Comparison of ENCODE assay signal across 5 worm cellular contexts in genomic region chrIV:10795678-10796077, ce11.
A peak's percentile ranks its signal among the peaks of the same experiment; 100 is the strongest.
TF ChIP-seq lines count a peak whose summit lies in the region.

No protein-coding gene starts in this region.

TF ChIP-seq in whole organism, L1 larva, 84 proteins besides CTCF, POLR2A, EP300 and RAD21:
- TF ChIP-seq elt-2 (tag; optimal IDR thresholded peaks at IDR 0.05; lab: Kevin White, UChicago) (peak; percentile 67), lin-14 (GFP tag; optimal IDR thresholded peaks at IDR 0.05; lab: Kevin White, UChicago) (peak; percentile 1), aly-2 (tag; optimal IDR thresholded peaks at IDR 0.05; lab: Kevin White, UChicago) (no peak), lin-35 (GFP tag; optimal IDR thresholded peaks at IDR 0.05; lab: Kevin White, UChicago) (peak in 1 of 2 experiments; percentile 24)

TF ChIP-seq in whole organism, L2 larva, 48 proteins besides CTCF, POLR2A, EP300 and RAD21:
- TF ChIP-seq nhr-6 (tag; optimal IDR thresholded peaks at IDR 0.05; lab: Kevin White, UChicago) (no peak), nhr-129 (tag; optimal IDR thresholded peaks at IDR 0.05; lab: Kevin White, UChicago) (peak; percentile 8), crh-2 (tag; optimal IDR thresholded peaks at IDR 0.05; lab: Kevin White, UChicago) (peak; percentile 45)

TF ChIP-seq in whole organism, L3 larva, 47 proteins besides CTCF, POLR2A, EP300 and RAD21:
- TF ChIP-seq pha-4 (tag; optimal IDR thresholded peaks at IDR 0.05; lab: Kevin White, UChicago) (peak; percentile 77), fkh-10 (GFP tag; optimal IDR thresholded peaks at IDR 0.05; lab: Kevin White, UChicago) (no peak), nhr-11 (tag; optimal IDR thresholded peaks at IDR 0.05; lab: Kevin White, UChicago) (no peak), elt-2 (tag; optimal IDR thresholded peaks at IDR 0.05; lab: Kevin White, UChicago) (peak; percentile 76), daf-12 (tag; optimal IDR thresholded peaks at IDR 0.05; lab: Kevin White, UChicago) (no peak), pqm-1 (tag; optimal IDR thresholded peaks at IDR 0.05; lab: Kevin White, UChicago) (peak; percentile 41)

TF ChIP-seq in whole organism, L4 larva, 104 proteins besides CTCF, POLR2A, EP300 and RAD21:
- TF ChIP-seq hlh-11 (tag; optimal IDR thresholded peaks at IDR 0.05; lab: Kevin White, UChicago) = peak; percentile 76
- TF ChIP-seq R02D3.7 (tag; optimal IDR thresholded peaks at IDR 0.05; lab: Kevin White, UChicago) = no peak
- TF ChIP-seq pqm-1 (tag; optimal IDR thresholded peaks at IDR 0.05; lab: Kevin White, UChicago) = peak; percentile 32
- TF ChIP-seq unc-62 (GFP tag; optimal IDR thresholded peaks at IDR 0.05 in 1 of 2; lab: Kevin White, UChicago) = no peak
- no peak for TF ChIP-seq unc-62 (tag; optimal IDR thresholded peaks at IDR 0.05; lab: Kevin White, UChicago)
- TF ChIP-seq php-3 (GFP tag; IDR thresholded peaks at IDR 0.05; lab: Robert Waterston, UW) = peak; percentile 51; the same call in 1 of the 2 replicates
- no peak for TF ChIP-seq daf-16 (GFP tag; optimal IDR thresholded peaks at IDR 0.05; lab: Kevin White, UChicago)
- TF ChIP-seq daf-16 (tag; optimal IDR thresholded peaks at IDR 0.05; lab: Kevin White, UChicago) = peak; percentile 96
- TF ChIP-seq nhr-28 (tag; optimal IDR thresholded peaks at IDR 0.05; lab: Kevin White, UChicago) = peak; percentile 37
- TF ChIP-seq hlh-30 (tag; optimal IDR thresholded peaks at IDR 0.05; lab: Kevin White, UChicago; ENCODE audit: insufficient read depth) = peak; percentile 58
- peak; percentile 46; the same call in 1 of the 2 replicates for TF ChIP-seq dmd-6 (GFP tag; IDR thresholded peaks at IDR 0.05; lab: Robert Waterston, UW)
- peak; percentile 82 for TF ChIP-seq dve-1 (tag; optimal IDR thresholded peaks at IDR 0.05; lab: Kevin White, UChicago; ENCODE audit: insufficient read depth)
- TF ChIP-seq mxl-2 (GFP tag; conservative IDR thresholded peaks at IDR 0.05; lab: Robert Waterston, UW) = no peak

TF ChIP-seq in whole organism, young adult, 124 proteins besides CTCF, POLR2A, EP300 and RAD21:
- TF ChIP-seq egl-44 (GFP tag; IDR thresholded peaks at IDR 0.05; lab: Robert Waterston, UW) (no peak), mxl-1 (tag; optimal IDR thresholded peaks at IDR 0.05; lab: Kevin White, UChicago) (no peak), F57A8.1 (GFP tag; optimal IDR thresholded peaks at IDR 0.05; lab: Kevin White, UChicago) (no peak), nhr-80 (tag; optimal IDR thresholded peaks at IDR 0.05; lab: Kevin White, UChicago) (peak; percentile 66)
